Worm (Caenorhabditis elegans) whole organism, L4 larva: ENCODE measurements around the gene R09H10.7.

Source experiments
- F37D6.2 ChIP-seq: sonication (generic microtip); optimal IDR thresholded peaks from 2 replicates; lab custom pipeline; 2016; ENCODE audit warnings: mild to moderate bottlenecking, missing genetic modification characterization, missing compliant biosample characterization
- fos-1 ChIP-seq: fragments of 150-350 bp; optimal IDR thresholded peaks from 2 replicates; lab custom pipeline; 2014; ENCODE audit warnings: missing biosample characterization, missing genetic modification characterization
- hlh-30 ChIP-seq: sonication (generic microtip); optimal IDR thresholded peaks from 2 replicates; lab custom pipeline; 2017; ENCODE audit warnings: antibody characterized with exemption, mild to moderate bottlenecking, missing genetic modification characterization, missing compliant biosample characterization; ENCODE audit not compliant: insufficient read depth
- nhr-6 ChIP-seq: fragments of 150-350 bp; optimal IDR thresholded peaks from 2 replicates; lab custom pipeline; 2014; ENCODE audit warnings: missing biosample characterization, missing genetic modification characterization
- pqm-1 ChIP-seq: sonication (generic microtip); optimal IDR thresholded peaks from 2 replicates; lab custom pipeline; 2017; ENCODE audit warnings: missing biosample characterization, missing genetic modification characterization
- skn-1 ChIP-seq: fragments of 150-350 bp; optimal IDR thresholded peaks from 2 replicates; lab custom pipeline; 2014; ENCODE audit warnings: missing biosample characterization, missing genetic modification characterization
- snpc-4 ChIP-seq: fragments of 150-350 bp; optimal IDR thresholded peaks from 2 replicates; lab custom pipeline; 2014; ENCODE audit warnings: missing biosample characterization, missing genetic modification characterization

DNA sequence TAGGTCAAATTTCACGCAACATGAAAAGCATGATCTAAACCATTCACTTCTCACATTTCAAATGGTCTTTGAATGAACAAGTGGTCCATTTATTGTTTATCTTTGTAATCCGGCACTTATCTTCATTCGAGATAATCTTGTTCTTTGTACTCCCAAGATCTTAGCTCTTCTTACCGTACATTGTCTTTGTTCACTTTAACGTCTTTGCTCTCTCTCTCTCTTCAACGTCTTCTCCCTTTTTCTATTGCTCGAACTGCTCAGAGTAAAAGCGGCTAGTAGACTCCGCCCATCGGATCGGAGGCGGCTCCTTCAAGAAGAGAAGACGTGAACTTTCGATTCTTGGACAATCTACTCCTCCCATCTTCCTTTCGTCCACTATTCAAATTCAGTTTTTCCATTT is 15.7 kb downstream of the R09H10.7 start, which contains the start of gene F56C4.1:
- TF ChIP-seq hlh-30 (tag; lab: Kevin White, UChicago): no peak
- no peak for TF ChIP-seq fos-1 (tag; lab: Kevin White, UChicago)
- no peak for TF ChIP-seq pqm-1 (tag; lab: Kevin White, UChicago)
- TF ChIP-seq skn-1 (tag; lab: Kevin White, UChicago): no peak
- no peak for TF ChIP-seq snpc-4 (tag; lab: Kevin White, UChicago)
- TF ChIP-seq nhr-6 (tag; lab: Kevin White, UChicago): no peak
- no peak for TF ChIP-seq F37D6.2 (tag; lab: Kevin White, UChicago)
